Fruit fly (Drosophila melanogaster): ENCODE data around the gene CG17380.

CG17380 gene

DNA sequence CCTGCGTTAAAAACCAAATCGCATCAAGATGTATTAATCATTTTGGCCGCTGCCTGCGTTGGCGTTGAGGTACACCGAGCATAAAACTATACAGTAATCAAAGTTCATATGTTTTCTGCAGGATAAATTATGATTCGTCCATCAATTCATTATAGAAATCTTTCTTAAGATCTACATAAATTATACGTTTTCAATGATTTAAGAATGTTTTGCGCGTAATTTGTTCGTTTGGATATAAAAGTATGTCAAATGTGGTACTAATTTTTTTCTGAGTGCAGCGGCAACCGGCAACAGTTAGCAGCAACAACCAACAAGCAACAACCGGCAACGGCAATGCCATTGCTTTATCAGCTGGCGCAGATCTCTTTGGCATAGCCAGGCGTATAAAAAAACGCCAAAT is 13.1 kb upstream of the CG17380 start (continued):
- TF ChIP-seq Ets21C (GFP tag; optimal IDR thresholded peaks at IDR 0.05) (peak; percentile 13), Ets96B (tag; optimal IDR thresholded peaks at IDR 0.05) (no peak), net (GFP tag; optimal IDR thresholded peaks at IDR 0.05) (peak; percentile 58), Gug (GFP tag; IDR thresholded peaks at IDR 0.05) (no peak), acj6 (GFP tag; optimal IDR thresholded peaks at IDR 0.05) (peak; percentile 42), spab (GFP tag; optimal IDR thresholded peaks at IDR 0.05) (no peak), CG7368 (GFP tag; optimal IDR thresholded peaks at IDR 0.05) (no peak), cyc (GFP tag; optimal IDR thresholded peaks at IDR 0.05) (peak; percentile 28), Lpt (GFP tag; optimal IDR thresholded peaks at IDR 0.05) (peak; percentile 66), CG11294 (GFP tag; IDR thresholded peaks at IDR 0.05) (no peak), Hr38 (GFP tag; optimal IDR thresholded peaks at IDR 0.05) (no peak), CG6854 (GFP tag; optimal IDR thresholded peaks at IDR 0.05) (no peak)

DNA sequence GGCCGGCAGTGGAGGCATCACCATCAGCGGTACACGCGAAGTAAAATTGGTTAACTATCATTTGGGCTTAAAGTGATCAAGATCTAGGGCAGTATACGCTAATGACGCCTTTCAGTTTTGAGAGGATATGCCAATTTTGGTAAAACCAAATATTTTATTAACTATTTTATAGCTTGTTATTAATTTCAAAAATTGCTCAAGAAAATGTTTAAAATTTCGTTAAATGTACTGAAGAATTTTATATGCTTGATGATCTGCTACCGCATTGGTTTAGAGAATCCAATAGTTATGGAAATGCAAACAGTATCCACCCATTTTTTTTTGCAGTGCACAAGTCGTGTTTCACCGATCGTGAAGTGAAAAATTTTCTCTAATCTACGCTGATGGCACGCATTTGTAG is 4.4 kb upstream of the CG17380 start:
- TF ChIP-seq OdsH (GFP tag; optimal IDR thresholded peaks at IDR 0.05): peak; percentile 33
- no peak for TF ChIP-seq vri (GFP tag; optimal IDR thresholded peaks at IDR 0.05)
- TF ChIP-seq pdm3 (GFP tag; optimal IDR thresholded peaks at IDR 0.05): peak; percentile 5
- peak; percentile 12 for TF ChIP-seq Sox14 (GFP tag; optimal IDR thresholded peaks at IDR 0.05)
- peak; percentile 57 for TF ChIP-seq CG4318 (GFP tag; optimal IDR thresholded peaks at IDR 0.05)
- no peak for TF ChIP-seq dac (GFP tag; optimal IDR thresholded peaks at IDR 0.05)
- peak; percentile 6 for TF ChIP-seq CG10631 (GFP tag; optimal IDR thresholded peaks at IDR 0.05)
- no peak for TF ChIP-seq CG34406 (GFP tag; optimal IDR thresholded peaks at IDR 0.05)
- TF ChIP-seq CG15336 (GFP tag; IDR thresholded peaks at IDR 0.05): peak; percentile 57
- TF ChIP-seq achi (GFP tag; optimal IDR thresholded peaks at IDR 0.05): peak; percentile 14
- peak; percentile 16 for TF ChIP-seq acj6 (GFP tag; optimal IDR thresholded peaks at IDR 0.05)
- peak; percentile 54; the same call in 1 of the 3 replicates for TF ChIP-seq CG8119 (GFP tag; IDR thresholded peaks at IDR 0.05)
- no peak for TF ChIP-seq CG6854 (GFP tag; optimal IDR thresholded peaks at IDR 0.05)
- TF ChIP-seq CG10669 (GFP tag; optimal IDR thresholded peaks at IDR 0.05): no peak
- TF ChIP-seq net (GFP tag; optimal IDR thresholded peaks at IDR 0.05): peak; percentile 19
- peak; percentile 79 for TF ChIP-seq CG32006 (GFP tag; optimal IDR thresholded peaks at IDR 0.05)
- TF ChIP-seq Lpt (GFP tag; optimal IDR thresholded peaks at IDR 0.05): peak; percentile 7
- peak; percentile 67 for TF ChIP-seq Eip78C (GFP tag)
- TF ChIP-seq salr (GFP tag; optimal IDR thresholded peaks at IDR 0.05): peak in 1 of 2 experiments; percentile 64
- peak; percentile 13 for TF ChIP-seq Eip75B (GFP tag; optimal IDR thresholded peaks at IDR 0.05)
- peak; percentile 49 for TF ChIP-seq svp (GFP tag)
- TF ChIP-seq Hr4 (GFP tag; optimal IDR thresholded peaks at IDR 0.05): peak; percentile 76

DNA sequence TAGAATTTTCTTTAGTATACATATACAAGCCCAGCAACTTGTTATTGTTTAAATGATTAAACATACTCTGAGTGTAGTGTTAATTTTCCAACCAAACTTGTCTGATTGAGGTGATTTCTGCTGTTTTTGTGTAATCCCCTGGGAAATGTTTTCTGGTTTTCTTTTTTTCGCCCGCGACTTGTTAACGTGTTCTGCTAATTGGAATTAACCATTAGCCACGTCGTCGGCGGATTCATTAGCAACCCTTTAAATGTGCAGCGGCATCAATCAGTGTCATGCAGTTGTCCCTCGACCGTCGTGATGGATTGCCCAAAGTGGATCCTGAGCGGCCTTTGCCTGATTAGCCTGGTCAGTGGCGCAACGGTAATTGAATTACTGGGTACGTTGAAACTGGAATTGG is 1.7 kb upstream of the CG17380 start, which contains the start of gene Ir94e:
Gene Ir94e (plus strand): TSS at position 301 of the 400 bp plus-strand sequence.
- TF ChIP-seq achi (GFP tag; optimal IDR thresholded peaks at IDR 0.05) (no peak), Ets21C (GFP tag; optimal IDR thresholded peaks at IDR 0.05) (no peak), CG1621 (tag; optimal IDR thresholded peaks at IDR 0.05) (no peak)

DNA sequence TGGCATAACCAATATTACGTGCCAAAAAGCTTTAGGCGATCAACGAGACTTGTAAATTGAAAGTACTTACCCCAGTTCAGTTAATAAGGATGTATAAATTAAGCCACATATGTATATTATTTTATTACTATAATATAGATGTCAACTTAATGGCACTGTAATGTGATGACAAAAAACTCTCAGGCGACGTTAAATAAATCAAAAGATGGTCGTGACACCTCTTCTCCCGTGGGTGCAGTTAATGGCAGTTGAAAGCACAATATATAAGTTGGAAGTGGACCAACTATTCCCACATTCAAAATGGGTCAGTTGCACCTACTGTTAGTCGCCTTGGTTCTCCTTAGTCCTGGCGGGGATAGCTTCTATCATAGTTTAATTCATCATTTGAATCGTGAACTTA is 1.0 kb downstream of the CG17380 start, which contains the start of gene Ir94d:
Gene Ir94d (plus strand): TSS at position 301 of the 400 bp plus-strand sequence.
- TF ChIP-seq CG8319 (GFP tag; optimal IDR thresholded peaks at IDR 0.05): no peak
- TF ChIP-seq CG9139 (GFP tag; optimal IDR thresholded peaks at IDR 0.05): no peak
- no peak for TF ChIP-seq achi (GFP tag; optimal IDR thresholded peaks at IDR 0.05)
- no peak for TF ChIP-seq CG8119 (GFP tag; IDR thresholded peaks at IDR 0.05)
- no peak for TF ChIP-seq CG6854 (GFP tag; optimal IDR thresholded peaks at IDR 0.05)
- no peak for TF ChIP-seq net (GFP tag; optimal IDR thresholded peaks at IDR 0.05)
- no peak for TF ChIP-seq CG11294 (GFP tag; IDR thresholded peaks at IDR 0.05)
- TF ChIP-seq Ets96B (tag; optimal IDR thresholded peaks at IDR 0.05): no peak
- TF ChIP-seq CG7368 (GFP tag; optimal IDR thresholded peaks at IDR 0.05): no peak
- no peak for TF ChIP-seq Hr39 (GFP tag; optimal IDR thresholded peaks at IDR 0.05)
- TF ChIP-seq ss (GFP tag; optimal IDR thresholded peaks at IDR 0.05): no peak
- no peak for TF ChIP-seq CG6792 (GFP tag; optimal IDR thresholded peaks at IDR 0.05)
- no peak for TF ChIP-seq Hr4 (GFP tag; optimal IDR thresholded peaks at IDR 0.05)
- TF ChIP-seq Sox14 (GFP tag; optimal IDR thresholded peaks at IDR 0.05): no peak
- TF ChIP-seq Ets21C (GFP tag; optimal IDR thresholded peaks at IDR 0.05): no peak
- TF ChIP-seq Sox15 (GFP tag; optimal IDR thresholded peaks at IDR 0.05): no peak
- no peak for TF ChIP-seq Blimp-1 (GFP tag; optimal IDR thresholded peaks at IDR 0.05)
- TF ChIP-seq pdm3 (GFP tag; optimal IDR thresholded peaks at IDR 0.05): no peak
